Fruit fly (Drosophila melanogaster) whole organism, wandering third instar larva: ENCODE data around the gene CG8461.

ENCODE experiments used
- CG9705 ChIP-seq: fragments of 200-800 bp; sonication (Bioruptor generic); optimal IDR thresholded peaks from 2 replicates; lab custom pipeline; 2018; ENCODE audit warnings: missing biosample characterization, mild to moderate bottlenecking, missing genetic modification characterization
- Dif ChIP-seq: fragments of 200-275, 200-300 bp; sonication (Bioruptor generic); optimal IDR thresholded peaks from 2 replicates; lab custom pipeline; 2018; ENCODE audit warnings: missing biosample characterization, missing genetic modification characterization; ENCODE audit not compliant: partially characterized antibody
- rgr ChIP-seq: fragments of 200-800 bp; sonication (Bioruptor generic); optimal IDR thresholded peaks from 3 replicates; lab custom pipeline; 2016; ENCODE audit warnings: missing biosample characterization, mild to moderate bottlenecking, missing genetic modification characterization
- usp ChIP-seq: fragments of >200 bp; optimal IDR thresholded peaks from 2 replicates; lab custom pipeline; 2017; ENCODE audit warnings: missing biosample characterization, missing genetic modification characterization

- no peak for TF ChIP-seq Dif (GFP tag; lab: Kevin White, UChicago)
- TF ChIP-seq CG9705 (GFP tag; lab: Kevin White, UChicago) = no peak
- no peak for TF ChIP-seq rgr (GFP tag; lab: Kevin White, UChicago)
- TF ChIP-seq usp (GFP tag; lab: Kevin White, UChicago) = no peak
These were observed 36.2 kb downstream of the CG8461 start for dm6 chr3R:14477085-14477762.
